Worm (Caenorhabditis elegans): Measurements from ENCODE around the gene gcy-19.

- TF ChIP-seq ztf-29 (GFP tag; IDR thresholded peaks at IDR 0.05): no peak
- TF ChIP-seq tab-1 (GFP tag; IDR thresholded peaks at IDR 0.05): no peak
- no peak for TF ChIP-seq flt-1 (GFP tag; IDR thresholded peaks at IDR 0.05)
- no peak for TF ChIP-seq T22C8.4 (GFP tag; IDR thresholded peaks at IDR 0.05)
These were observed 11.4 kb upstream of the gcy-19 start for ce11 chrII:3270598-3270997.

Measured in whole organism, midembryonic.